Worm (Caenorhabditis elegans) whole organism, midembryonic: Measurements from ENCODE around the gene pps-1.

Experiments used
- T22C8.4 ChIP-seq: fragments of 200-800 bp; sonication (Bioruptor generic); IDR thresholded peaks from 2 replicates; pipeline ENCODE4 v1.3.6; 2022; ENCODE audit warnings: missing genetic modification characterization, missing compliant biosample characterization
- flt-1 ChIP-seq: fragments of 200-800 bp; sonication (Bioruptor generic); IDR thresholded peaks from 2 replicates; pipeline ENCODE4 v1.3.6; 2022; ENCODE audit warnings: missing genetic modification characterization, missing compliant biosample characterization
- klf-2 ChIP-seq: fragments of 200-800 bp; sonication (Bioruptor generic); conservative IDR thresholded peaks from 2 replicates; pipeline ENCODE4 v1.3.6; 2022; ENCODE audit warnings: missing genetic modification reagents, missing genetic modification characterization, missing compliant biosample characterization
- ref-1 ChIP-seq: fragments of 200-800 bp; sonication (Bioruptor generic); conservative IDR thresholded peaks from 2 replicates; pipeline ENCODE4 v1.3.6; 2022; ENCODE audit warnings: missing genetic modification reagents, missing genetic modification characterization, missing compliant biosample characterization
- ztf-23 ChIP-seq: fragments of 200-800 bp; sonication (Bioruptor generic); IDR thresholded peaks from 2 replicates; pipeline ENCODE4 v1.3.6; 2022; ENCODE audit warnings: missing genetic modification reagents, missing genetic modification characterization, missing compliant biosample characterization
- ztf-29 ChIP-seq: fragments of 200-800 bp; sonication (Bioruptor generic); IDR thresholded peaks from 2 replicates; pipeline ENCODE4 v1.3.6; 2022; ENCODE audit warnings: missing genetic modification reagents, missing genetic modification characterization, missing compliant biosample characterization

ce11 chrIV:10194345-10194744 is 32.5 kb downstream of the pps-1 start, which contains the start of gene ptrg-1:
- no peak for TF ChIP-seq ztf-29 (GFP tag; lab: Robert Waterston, UW)
- no peak for TF ChIP-seq ref-1 (GFP tag; lab: Robert Waterston, UW)
- no peak for TF ChIP-seq klf-2 (GFP tag; lab: Robert Waterston, UW)
- TF ChIP-seq T22C8.4 (GFP tag; lab: Robert Waterston, UW), result no peak
- no peak for TF ChIP-seq flt-1 (GFP tag; lab: Robert Waterston, UW)
- no peak for TF ChIP-seq ztf-23 (GFP tag; lab: Robert Waterston, UW)
